Worm (Caenorhabditis elegans): ENCODE results near the gene let-19.
A peak's percentile ranks its signal among the peaks of the same experiment; 100 is the strongest.

ce11 chrII:8743379-8744173 is 27.2 kb upstream of the let-19 start, which contains the start of gene mak-1:
- TF ChIP-seq F37D6.2 (tag; optimal IDR thresholded peaks at IDR 0.05) (no peak), skn-1 (tag; optimal IDR thresholded peaks at IDR 0.05) (no peak), unc-62 (GFP tag; optimal IDR thresholded peaks at IDR 0.05 in 1 of 2) (peak in 1 of 2 experiments; percentile 33), unc-62 (tag; optimal IDR thresholded peaks at IDR 0.05) (no peak), nhr-28 (tag; optimal IDR thresholded peaks at IDR 0.05) (peak; percentile 96), lin-39 (tag; optimal IDR thresholded peaks at IDR 0.05) (no peak), ZK546.5 (tag; optimal IDR thresholded peaks at IDR 0.05) (no peak), nhr-11 (tag; optimal IDR thresholded peaks at IDR 0.05) (peak; percentile 23), set-16 (GFP tag; IDR thresholded peaks at IDR 0.05) (no peak; the same call in 1 of the 2 replicates), ztf-11 (tag; optimal IDR thresholded peaks at IDR 0.05) (no peak)

All from whole organism, L4 larva.